Worm (Caenorhabditis elegans) whole organism, L3 larva: ENCODE results near the gene nekl-4.

ENCODE experiments used
- ama-1 ChIP-seq: fragments of 150-350 bp; optimal IDR thresholded peaks from 2 replicates; lab custom pipeline; 2018
- ceh-82 ChIP-seq: fragments of 150-350 bp; optimal IDR thresholded peaks from 2 replicates; lab custom pipeline; 2014; ENCODE audit warnings: missing biosample characterization, missing genetic modification characterization
- nhr-11 ChIP-seq: fragments of 150-350 bp; optimal IDR thresholded peaks from 2 replicates; lab custom pipeline; 2014; ENCODE audit warnings: missing biosample characterization, missing genetic modification characterization
- nhr-12 ChIP-seq: fragments of 150-350 bp; optimal IDR thresholded peaks from 2 replicates; lab custom pipeline; 2014; ENCODE audit warnings: missing biosample characterization, missing genetic modification characterization
- nhr-237 ChIP-seq: fragments of 150-350 bp; optimal IDR thresholded peaks from 2 replicates; lab custom pipeline; 2014; ENCODE audit warnings: missing biosample characterization, missing genetic modification characterization
- nhr-28 ChIP-seq: fragments of 150-350 bp; optimal IDR thresholded peaks from 2 replicates; lab custom pipeline; 2014; ENCODE audit warnings: missing biosample characterization, missing genetic modification characterization
- pqm-1 ChIP-seq: fragments of 150-350 bp; optimal IDR thresholded peaks from 2 replicates; lab custom pipeline; 2017; ENCODE audit warnings: missing biosample characterization, missing genetic modification characterization, inconsistent platforms
- sea-2 ChIP-seq: fragments of 150-350 bp; sonication (generic microtip); optimal IDR thresholded peaks from 4 replicates; lab custom pipeline; 2014; ENCODE audit warnings: missing biosample characterization, missing genetic modification reagents, missing genetic modification characterization
- snpc-4 ChIP-seq: fragments of 150-350 bp; optimal IDR thresholded peaks from 2 replicates; lab custom pipeline; 2014; ENCODE audit warnings: missing biosample characterization, missing genetic modification characterization
- unc-62 ChIP-seq: fragments of 150-350 bp; sonication (generic microtip); optimal IDR thresholded peaks from 4 replicates; lab custom pipeline; 2014; ENCODE audit warnings: missing biosample characterization, missing genetic modification reagents, missing genetic modification characterization

- TF ChIP-seq pqm-1 (tag; lab: Kevin White, UChicago): no peak
- TF ChIP-seq nhr-11 (tag; lab: Kevin White, UChicago): no peak
- TF ChIP-seq snpc-4: no peak
- TF ChIP-seq unc-62 (GFP tag; lab: Kevin White, UChicago): no peak
- no peak for TF ChIP-seq sea-2 (GFP tag; lab: Kevin White, UChicago)
- TF ChIP-seq nhr-28 (tag; lab: Kevin White, UChicago): no peak
- no peak for TF ChIP-seq nhr-12 (tag; lab: Kevin White, UChicago)
- TF ChIP-seq ama-1 (lab: Kevin White, UChicago): no peak
- TF ChIP-seq ceh-82 (tag; lab: Kevin White, UChicago): no peak
- TF ChIP-seq nhr-237 (tag; lab: Kevin White, UChicago): no peak
These were observed 47.0 kb upstream of the nekl-4 start for ce11 chrIII:5564325-5564724.
